Fruit fly (Drosophila melanogaster) whole organism: ENCODE measurements around the gene CG9806.

Experiments
- CG8478 ChIP-seq: fragments of >200 bp; optimal IDR thresholded peaks from 2 replicates; lab custom pipeline; 2018; ENCODE audit warnings: inconsistent platforms
- Dll ChIP-seq: fragments of >200 bp; optimal IDR thresholded peaks from 2 replicates; lab custom pipeline; 2017
- EcR ChIP-seq, 2 experiments: fragments of >200 bp; optimal IDR thresholded peaks; 2 replicates each; lab custom pipeline; 2017; ENCODE audit warnings: missing biosample characterization in 2 of 2, missing genetic modification characterization in 2 of 2, missing genetic modification reagents in 2 of 2
- pan ChIP-seq: fragments of >200 bp; optimal IDR thresholded peaks from 2 replicates; lab custom pipeline; 2017
- psq ChIP-seq: fragments of >200 bp; optimal IDR thresholded peaks from 2 replicates; lab custom pipeline; 2017
- usp ChIP-seq: fragments of >200 bp; optimal IDR thresholded peaks from 2 replicates; lab custom pipeline; 2017; ENCODE audit warnings: missing biosample characterization, missing genetic modification characterization, mixed read lengths

- TF ChIP-seq EcR (GFP tag; optimal IDR thresholded peaks at IDR 0.05; lab: Kevin White, UChicago), result no peak
- no peak for TF ChIP-seq pan
- TF ChIP-seq Dll (lab: Kevin White, UChicago), result no peak
- no peak for TF ChIP-seq usp (GFP tag; lab: Kevin White, UChicago)
- no peak for TF ChIP-seq psq
- no peak for TF ChIP-seq CG8478 (lab: Kevin White, UChicago)
These were observed 46.3 kb downstream of the CG9806 start for dm6 chrX:10580459-10581103.
